Fruit fly (Drosophila melanogaster): Measurements from ENCODE around the gene CG44001.

DNA sequence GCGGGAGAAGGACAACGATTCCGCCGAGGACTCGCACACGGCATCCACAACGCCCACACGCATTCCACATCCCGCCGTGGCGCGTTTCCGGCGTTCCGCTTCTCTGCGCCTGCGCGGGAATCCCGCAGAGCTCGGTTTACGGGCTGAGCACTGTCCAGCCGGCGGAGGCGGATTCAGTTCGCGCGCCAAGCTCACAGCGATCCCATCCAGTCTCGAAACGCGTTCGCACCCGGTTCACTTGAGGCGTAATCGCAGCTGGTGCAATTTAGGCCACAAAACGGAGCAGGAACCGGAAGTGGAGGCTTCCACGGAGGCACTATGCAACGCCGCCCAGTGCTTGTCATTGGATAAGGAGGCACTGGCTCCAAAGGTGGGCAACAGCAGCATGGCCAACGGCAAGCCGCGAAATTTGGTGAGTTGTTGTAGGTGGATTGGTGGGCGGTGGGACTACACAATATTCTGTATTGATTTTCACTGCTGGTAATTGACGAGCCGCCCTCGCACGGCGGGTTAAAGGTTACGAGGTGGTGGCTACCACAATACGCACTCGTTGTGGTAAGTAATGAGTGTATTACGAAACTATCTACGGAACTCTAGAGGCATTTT, 19.8 kb downstream of the CG44001 start:
- no peak for TF ChIP-seq psq (optimal IDR thresholded peaks at IDR 0.05)
- TF ChIP-seq CG8478 (optimal IDR thresholded peaks at IDR 0.05): no peak
- TF ChIP-seq usp (GFP tag; optimal IDR thresholded peaks at IDR 0.05): no peak
- TF ChIP-seq pan (optimal IDR thresholded peaks at IDR 0.05): no peak
- TF ChIP-seq EcR (GFP tag; optimal IDR thresholded peaks at IDR 0.05): no peak
- TF ChIP-seq Dll (optimal IDR thresholded peaks at IDR 0.05): no peak
